Worm (Caenorhabditis elegans): ENCODE measurements around the gene Y7A5A.1.

DNA sequence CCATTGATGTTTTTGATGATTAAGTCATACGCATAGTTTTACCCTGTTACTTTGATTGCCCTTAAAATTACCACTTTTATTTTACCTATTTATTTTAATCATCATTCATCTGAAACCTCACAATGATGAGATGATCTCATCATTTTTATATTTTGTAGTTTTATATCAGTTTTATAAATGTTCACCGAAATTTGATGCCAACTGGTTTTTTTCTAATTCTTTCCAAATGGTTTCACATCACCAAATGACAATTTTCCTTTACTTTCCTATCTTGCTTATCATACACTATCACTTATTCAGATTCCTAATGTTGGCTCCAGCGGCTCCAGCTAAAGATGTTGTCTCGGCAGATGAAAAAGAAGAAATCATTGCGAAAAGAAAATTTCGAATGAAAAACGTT lies 39.6 kb downstream of the Y7A5A.1 start, which contains the start of gene lin-15A:
- no peak for TF ChIP-seq unc-3 (GFP tag; conservative IDR thresholded peaks at IDR 0.05)
- TF ChIP-seq unc-3 (tag; optimal IDR thresholded peaks at IDR 0.05): no peak
- no peak for TF ChIP-seq nhr-11 (tag; optimal IDR thresholded peaks at IDR 0.05)
- no peak for TF ChIP-seq nfya-1 (tag; optimal IDR thresholded peaks at IDR 0.05)
- TF ChIP-seq pax-1 (tag; optimal IDR thresholded peaks at IDR 0.05): no peak
- no peak for TF ChIP-seq ceh-19 (GFP tag; optimal IDR thresholded peaks at IDR 0.05)
- TF ChIP-seq fkh-6 (tag; optimal IDR thresholded peaks at IDR 0.05): no peak
- no peak for TF ChIP-seq hlh-30 (tag; optimal IDR thresholded peaks at IDR 0.05; ENCODE audit: insufficient read depth)
- TF ChIP-seq pqm-1 (tag; optimal IDR thresholded peaks at IDR 0.05): no peak
- no peak for TF ChIP-seq ceh-24 (tag; optimal IDR thresholded peaks at IDR 0.05)
- TF ChIP-seq dve-1 (tag; optimal IDR thresholded peaks at IDR 0.05): no peak
